Worm (Caenorhabditis elegans) whole organism, mixed stage, embryonic: ENCODE results near the gene F01G10.4.

Experiments used
- ces-1 ChIP-seq: fragments of 150-350 bp; optimal IDR thresholded peaks from 2 replicates; lab custom pipeline; 2014; ENCODE audit warnings: missing biosample characterization, missing genetic modification reagents, missing genetic modification characterization
- cnd-1 ChIP-seq: fragments of 200-800 bp; sonication (Bioruptor generic); optimal IDR thresholded peaks from 2 replicates; lab custom pipeline; 2018; ENCODE audit warnings: mild to moderate bottlenecking, missing genetic modification characterization, missing compliant biosample characterization
- ham-2 ChIP-seq: fragments of 200-800 bp; sonication (Bioruptor generic); optimal IDR thresholded peaks from 2 replicates; lab custom pipeline; 2018; ENCODE audit warnings: mild to moderate bottlenecking, missing genetic modification characterization, missing compliant biosample characterization
- nhr-237 ChIP-seq: fragments of 150-350 bp; optimal IDR thresholded peaks from 2 replicates; lab custom pipeline; 2014; ENCODE audit warnings: missing biosample characterization, missing genetic modification characterization
- sptf-1 ChIP-seq: sonication (generic microtip); optimal IDR thresholded peaks from 2 replicates; lab custom pipeline; 2017; ENCODE audit warnings: mild to moderate bottlenecking, missing genetic modification characterization, moderate library complexity, missing compliant biosample characterization
- unc-39 ChIP-seq: fragments of 150-350 bp; optimal IDR thresholded peaks from 2 replicates; lab custom pipeline; 2014; ENCODE audit warnings: missing biosample characterization, missing genetic modification characterization

The F01G10.4 gene

DNA sequence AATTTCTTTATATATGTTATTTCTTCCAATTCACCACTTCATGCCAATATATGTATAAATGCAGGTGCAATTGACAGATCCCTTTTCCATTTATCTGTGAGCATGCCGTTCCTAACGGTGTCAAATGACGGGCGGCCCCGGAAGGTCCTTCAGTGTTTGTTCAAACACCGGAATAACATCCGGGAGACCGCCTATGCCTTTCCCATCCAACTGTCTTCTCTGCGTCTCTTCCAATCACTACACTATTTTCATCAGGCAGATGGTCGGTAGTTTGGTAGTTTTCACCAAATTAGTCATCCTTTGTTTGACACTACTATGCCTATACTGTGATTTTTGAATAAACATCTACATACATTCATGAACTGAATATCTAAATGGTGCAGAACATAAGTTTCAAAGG, 41.8 kb downstream of the F01G10.4 start:
- TF ChIP-seq nhr-237 (tag; lab: Kevin White, UChicago) (no peak), cnd-1 (peak; percentile 87)

DNA sequence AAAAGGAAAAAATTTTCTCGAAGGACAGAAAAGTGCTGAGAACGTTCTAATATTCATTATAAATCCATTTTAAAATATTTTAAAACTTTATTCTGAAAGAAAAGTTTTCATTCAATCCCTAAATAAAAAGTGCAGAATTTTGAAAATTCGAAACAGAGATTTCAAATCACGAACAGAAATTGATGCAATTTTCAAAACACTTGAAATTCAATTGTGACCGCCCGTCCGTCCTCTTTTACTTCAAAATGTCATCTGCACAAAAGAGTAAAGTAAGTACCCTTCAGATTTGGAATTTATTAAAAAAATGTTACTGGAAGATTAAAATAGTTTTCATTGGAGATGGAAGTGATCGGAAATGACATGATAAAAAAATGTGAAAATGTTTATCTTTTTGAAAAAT, 43.9 kb downstream of the F01G10.4 start:
- TF ChIP-seq ces-1 (GFP tag; lab: Kevin White, UChicago) (peak; percentile 87), unc-39 (no peak), ham-2 (GFP tag; lab: Kevin White, UChicago) (no peak), sptf-1 (tag; lab: Kevin White, UChicago) (no peak)
- TF ChIP-seq, all 35 proteins: peak for 1
